Fruit fly (Drosophila melanogaster) whole organism, wandering third instar larva: Measurements from ENCODE around the gene nes.

Experiments
- Abd-B ChIP-seq: fragments of >200 bp; optimal IDR thresholded peaks from 2 replicates; lab custom pipeline; 2017; ENCODE audit warnings: missing biosample characterization, missing genetic modification characterization
- CG32264 ChIP-seq: fragments of 200-800 bp; sonication (Bioruptor generic); optimal IDR thresholded peaks from 2 replicates; lab custom pipeline; 2016; ENCODE audit warnings: missing biosample characterization, missing genetic modification characterization
- CG9705 ChIP-seq: fragments of 200-800 bp; sonication (Bioruptor generic); optimal IDR thresholded peaks from 2 replicates; lab custom pipeline; 2018; ENCODE audit warnings: missing biosample characterization, mild to moderate bottlenecking, missing genetic modification characterization
- CrebA ChIP-seq: fragments of 200-800 bp; sonication (Bioruptor generic); optimal IDR thresholded peaks from 2 replicates; lab custom pipeline; 2016; ENCODE audit warnings: missing biosample characterization, mild to moderate bottlenecking, missing genetic modification characterization, borderline replicate concordance
- Dfd ChIP-seq: fragments of >200 bp; optimal IDR thresholded peaks from 2 replicates; lab custom pipeline; 2017; ENCODE audit warnings: missing biosample characterization, missing genetic modification characterization
- Dif ChIP-seq: fragments of 200-275, 200-300 bp; sonication (Bioruptor generic); optimal IDR thresholded peaks from 2 replicates; lab custom pipeline; 2018; ENCODE audit warnings: missing biosample characterization, missing genetic modification characterization; ENCODE audit not compliant: partially characterized antibody
- HLH106 ChIP-seq: fragments of 200-800 bp; optimal IDR thresholded peaks from 3 replicates; lab custom pipeline; 2019; ENCODE audit warnings: missing biosample characterization, mild to moderate bottlenecking, missing genetic modification characterization, moderate library complexity
- Hnf4 ChIP-seq: fragments of 200-800 bp; sonication (Bioruptor generic); optimal IDR thresholded peaks from 2 replicates; lab custom pipeline; 2016; ENCODE audit warnings: missing biosample characterization, mild to moderate bottlenecking, missing genetic modification characterization
- Hr78 ChIP-seq: fragments of >200 bp; optimal IDR thresholded peaks from 2 replicates; lab custom pipeline; 2017; ENCODE audit warnings: missing biosample characterization, missing genetic modification characterization
- Jra ChIP-seq: sonication (Bioruptor generic); optimal IDR thresholded peaks from 2 replicates; lab custom pipeline; 2016; ENCODE audit warnings: missing biosample characterization, missing genetic modification characterization
- Mio ChIP-seq: sonication (Bioruptor generic); optimal IDR thresholded peaks from 2 replicates; lab custom pipeline; 2016; ENCODE audit warnings: missing biosample characterization, missing genetic modification characterization
- Myc ChIP-seq: fragments of >200 bp; optimal IDR thresholded peaks from 2 replicates; lab custom pipeline; 2017
- OdsH ChIP-seq: fragments of 200-800 bp; sonication (Bioruptor generic); optimal IDR thresholded peaks from 2 replicates; lab custom pipeline; 2016; ENCODE audit warnings: missing biosample characterization, mild to moderate bottlenecking, missing genetic modification characterization
- Rel ChIP-seq, 2 experiments: fragments of 200-800 bp; sonication (Bioruptor generic) in 1 of 2; optimal IDR thresholded peaks; 2 replicates in 1 of 2; 3 replicates in 1 of 2; lab custom pipeline; 2016 to 2019; ENCODE audit warnings: mild to moderate bottlenecking in 2 of 2, missing biosample characterization in 2 of 2, missing genetic modification characterization in 2 of 2, moderate library complexity in 1 of 2
- Sp1 ChIP-seq: fragments of 200-800 bp; sonication (Bioruptor generic); optimal IDR thresholded peaks from 3 replicates; lab custom pipeline; 2019; ENCODE audit warnings: missing biosample characterization, mild to moderate bottlenecking, missing genetic modification characterization, moderate library complexity
- br ChIP-seq: fragments of 200-800 bp; sonication (Bioruptor generic); optimal IDR thresholded peaks from 2 replicates; lab custom pipeline; 2016; ENCODE audit warnings: missing biosample characterization, missing genetic modification characterization
- brk ChIP-seq: fragments of 200-800 bp; sonication (Bioruptor generic); optimal IDR thresholded peaks from 2 replicates; lab custom pipeline; 2016; ENCODE audit warnings: missing biosample characterization, mild to moderate bottlenecking, missing genetic modification characterization
- dl ChIP-seq, 2 experiments: fragments of 175-275, 200-275 bp in 1 of 2; fragments of 200-275 bp in 1 of 2; sonication (Bioruptor generic); optimal IDR thresholded peaks; lab custom pipeline; 2018; ENCODE audit warnings: mild to moderate bottlenecking in 2 of 2, missing biosample characterization in 2 of 2, missing genetic modification characterization in 2 of 2, moderate library complexity in 2 of 2; ENCODE audit not compliant: partially characterized antibody in 2 of 2, insufficient read depth in 1 of 2
- dmrt93B ChIP-seq: fragments of 200-800 bp; sonication (Bioruptor generic); optimal IDR thresholded peaks from 2 replicates; lab custom pipeline; 2018; ENCODE audit warnings: missing biosample characterization, mild to moderate bottlenecking, missing genetic modification characterization
- ey ChIP-seq: fragments of 200-800 bp; sonication (Bioruptor generic); optimal IDR thresholded peaks from 2 replicates; lab custom pipeline; 2016; ENCODE audit warnings: missing biosample characterization, missing genetic modification characterization
- foxo ChIP-seq, 2 experiments: fragments of 200-800 bp; sonication (Bioruptor generic); optimal IDR thresholded peaks; 2 replicates in 1 of 2; 3 replicates in 1 of 2; lab custom pipeline; 2016 to 2017; ENCODE audit warnings: missing biosample characterization in 2 of 2, missing genetic modification characterization in 2 of 2
- fru ChIP-seq: fragments of 200-800 bp; sonication (Bioruptor generic); optimal IDR thresholded peaks from 3 replicates; lab custom pipeline; 2016; ENCODE audit warnings: missing biosample characterization, mild to moderate bottlenecking, missing genetic modification characterization
- h ChIP-seq: fragments of 200-800 bp; sonication (Bioruptor generic); optimal IDR thresholded peaks from 3 replicates; lab custom pipeline; 2016; ENCODE audit warnings: missing biosample characterization, mild to moderate bottlenecking, missing genetic modification characterization
- jim ChIP-seq: fragments of 175-275, 200-325 bp; sonication (Bioruptor generic); optimal IDR thresholded peaks from 2 replicates; lab custom pipeline; 2016; ENCODE audit warnings: missing biosample characterization, mild to moderate bottlenecking, missing genetic modification characterization
- lola ChIP-seq: fragments of >200 bp; optimal IDR thresholded peaks from 2 replicates; lab custom pipeline; 2017; ENCODE audit warnings: missing biosample characterization, missing genetic modification characterization
- pan ChIP-seq: fragments of >200 bp; optimal IDR thresholded peaks from 2 replicates; lab custom pipeline; 2017
- psq ChIP-seq: fragments of 200-800 bp; sonication (Bioruptor generic); optimal IDR thresholded peaks from 3 replicates; lab custom pipeline; 2017; ENCODE audit warnings: missing biosample characterization, mild to moderate bottlenecking, missing genetic modification characterization, moderate library complexity
- rgr ChIP-seq: fragments of 200-800 bp; sonication (Bioruptor generic); optimal IDR thresholded peaks from 3 replicates; lab custom pipeline; 2016; ENCODE audit warnings: missing biosample characterization, mild to moderate bottlenecking, missing genetic modification characterization
- sage ChIP-seq: fragments of 200-800 bp; sonication (Bioruptor generic); optimal IDR thresholded peaks from 2 replicates; lab custom pipeline; 2016; ENCODE audit warnings: missing biosample characterization, mild to moderate bottlenecking, missing genetic modification characterization
- sv ChIP-seq: fragments of 200-800 bp; sonication (Bioruptor generic); optimal IDR thresholded peaks from 3 replicates; lab custom pipeline; 2016; ENCODE audit warnings: missing biosample characterization, missing genetic modification characterization
- tai ChIP-seq: sonication (Bioruptor generic); optimal IDR thresholded peaks from 2 replicates; lab custom pipeline; 2016; ENCODE audit warnings: missing biosample characterization, missing genetic modification characterization
- usp ChIP-seq: fragments of >200 bp; optimal IDR thresholded peaks from 2 replicates; lab custom pipeline; 2017; ENCODE audit warnings: missing biosample characterization, missing genetic modification characterization
- woc ChIP-seq: sonication (Bioruptor generic); optimal IDR thresholded peaks from 2 replicates; lab custom pipeline; 2016; ENCODE audit warnings: missing biosample characterization, mild to moderate bottlenecking, missing genetic modification characterization

The nes gene

dm6 chr3L:19292440-19293175 is 32.1 kb upstream of the nes start, which contains the start of gene Gbs-76A:
TSS of gene Gbs-76A (minus strand) at chr3L:19292766.
- peak; percentile 66 to 68 for TF ChIP-seq dl (GFP tag; optimal IDR thresholded peaks at IDR 0.05; lab: Kevin White, UChicago; ENCODE audit: insufficient read depth in 1 of 2, partially characterized antibody in 2 of 2)
- TF ChIP-seq fru (GFP tag; lab: Kevin White, UChicago): peak; percentile 63
- peak; percentile 80 for TF ChIP-seq Dif (GFP tag; lab: Kevin White, UChicago)
- peak; percentile 31 for TF ChIP-seq sage (GFP tag; lab: Kevin White, UChicago)
- TF ChIP-seq Myc (lab: Kevin White, UChicago): no peak
- TF ChIP-seq usp (GFP tag; lab: Kevin White, UChicago): no peak
- peak; percentile 65 for TF ChIP-seq woc (GFP tag; lab: Kevin White, UChicago)
- no peak for TF ChIP-seq CrebA
- TF ChIP-seq h (GFP tag; lab: Kevin White, UChicago): peak; percentile 65
- TF ChIP-seq rgr (GFP tag; lab: Kevin White, UChicago): peak; percentile 77
- TF ChIP-seq OdsH (GFP tag; lab: Kevin White, UChicago): peak; percentile 78
- TF ChIP-seq jim (GFP tag; lab: Kevin White, UChicago): no peak
- TF ChIP-seq Hr78 (GFP tag; lab: Kevin White, UChicago): no peak
- peak; percentile 53 for TF ChIP-seq CG9705 (GFP tag; lab: Kevin White, UChicago)
- TF ChIP-seq HLH106 (tag; lab: Kevin White, UChicago): peak; percentile 90
- no peak for TF ChIP-seq pan (lab: Kevin White, UChicago)
- peak; percentile 57 for TF ChIP-seq tai (GFP tag; lab: Kevin White, UChicago)
- TF ChIP-seq Dfd (GFP tag; lab: Kevin White, UChicago): no peak
- peak; percentile 17 for TF ChIP-seq ey (GFP tag; lab: Kevin White, UChicago)
- peak; percentile 45 for TF ChIP-seq Jra (GFP tag; lab: Kevin White, UChicago)
- peak; percentile 21 for TF ChIP-seq br (GFP tag; lab: Kevin White, UChicago)
- peak; percentile 71 for TF ChIP-seq Hnf4
- TF ChIP-seq lola (GFP tag; lab: Kevin White, UChicago): no peak
- TF ChIP-seq CG32264 (GFP tag; lab: Kevin White, UChicago): peak; percentile 37
- TF ChIP-seq Rel (GFP tag; optimal IDR thresholded peaks at IDR 0.05; lab: Kevin White, UChicago): no peak
- TF ChIP-seq Rel (tag; optimal IDR thresholded peaks at IDR 0.05; lab: Kevin White, UChicago): peak; percentile 47
- TF ChIP-seq Sp1 (GFP tag; lab: Kevin White, UChicago): peak; percentile 93
- peak; percentile 72 for TF ChIP-seq brk
- peak; percentile 78 for TF ChIP-seq psq (GFP tag; lab: Kevin White, UChicago)
- no peak for TF ChIP-seq sv
- TF ChIP-seq dmrt93B (GFP tag; lab: Kevin White, UChicago): peak; percentile 66
- peak in 1 of 2 experiments; percentile 77 for TF ChIP-seq foxo (GFP tag; optimal IDR thresholded peaks at IDR 0.05; lab: Kevin White, UChicago)

- TF ChIP-seq Rel (GFP tag; optimal IDR thresholded peaks at IDR 0.05; lab: Kevin White, UChicago) (no peak), Rel (tag; optimal IDR thresholded peaks at IDR 0.05; lab: Kevin White, UChicago) (peak; percentile 73), foxo (GFP tag; optimal IDR thresholded peaks at IDR 0.05; lab: Kevin White, UChicago) (no peak), Jra (GFP tag; lab: Kevin White, UChicago) (no peak), Dif (GFP tag; lab: Kevin White, UChicago) (peak; percentile 7), jim (GFP tag; lab: Kevin White, UChicago) (no peak), Sp1 (GFP tag; lab: Kevin White, UChicago) (no peak), sage (GFP tag; lab: Kevin White, UChicago) (peak; percentile 12), Abd-B (GFP tag; lab: Kevin White, UChicago) (no peak)
- TF ChIP-seq, all 38 proteins: peak for 3
Observed at dm6 chr3L:19291465-19292413, 31.3 kb upstream of the nes start.

dm6 chr3L:19289411-19289810 is 28.9 kb upstream of the nes start:
- no peak for TF ChIP-seq Sp1 (GFP tag; lab: Kevin White, UChicago)
- TF ChIP-seq Hnf4: no peak
- no peak for TF ChIP-seq tai (GFP tag; lab: Kevin White, UChicago)
- TF ChIP-seq Rel (GFP tag; optimal IDR thresholded peaks at IDR 0.05; lab: Kevin White, UChicago): no peak
- no peak for TF ChIP-seq Rel (tag; optimal IDR thresholded peaks at IDR 0.05; lab: Kevin White, UChicago)
- no peak for TF ChIP-seq HLH106 (tag; lab: Kevin White, UChicago)
- TF ChIP-seq usp (GFP tag; lab: Kevin White, UChicago): no peak
- no peak for TF ChIP-seq Dfd (GFP tag; lab: Kevin White, UChicago)
- no peak for TF ChIP-seq CrebA
- TF ChIP-seq pan (lab: Kevin White, UChicago): no peak
- no peak for TF ChIP-seq OdsH (GFP tag; lab: Kevin White, UChicago)
- TF ChIP-seq Mio (GFP tag; lab: Kevin White, UChicago): no peak
